Fruit fly (Drosophila melanogaster) Kc167 (cell line): ENCODE data around the gene CG15764.

Source experiments
- Myc ChIP-seq: fragments of >200 bp; optimal IDR thresholded peaks from 2 replicates; lab custom pipeline; 2017; ENCODE audit warnings: missing external identifiers
- Sin3A ChIP-seq: fragments of >200 bp; optimal IDR thresholded peaks from 2 replicates; lab custom pipeline; 2018; ENCODE audit warnings: missing external identifiers
- h ChIP-seq: fragments of >200 bp; optimal IDR thresholded peaks from 3 replicates; lab custom pipeline; 2018; ENCODE audit warnings: missing external identifiers
- insv ChIP-seq: fragments of >200 bp; optimal IDR thresholded peaks from 3 replicates; lab custom pipeline; 2018; ENCODE audit warnings: missing external identifiers
- psq ChIP-seq: fragments of >200 bp; optimal IDR thresholded peaks from 2 replicates; lab custom pipeline; 2017; ENCODE audit warnings: missing external identifiers
- ttk ChIP-seq: sonication (Bioruptor generic); optimal IDR thresholded peaks from 2 replicates; lab custom pipeline; 2017; ENCODE audit warnings: missing external identifiers

dm6 chrX:5847544-5847943 lies 21.4 kb upstream of the CG15764 start:
- TF ChIP-seq Sin3A (lab: Kevin White, UChicago) (no peak), psq (lab: Kevin White, UChicago) (no peak), ttk (lab: Kevin White, UChicago) (no peak), h (lab: Kevin White, UChicago) (no peak), Myc (lab: Kevin White, UChicago) (no peak), insv (lab: Kevin White, UChicago) (no peak)
